Fruit fly (Drosophila melanogaster) whole organism, embryonic: ENCODE data around the gene CG14071.
A peak's percentile ranks its signal among the peaks of the same experiment; 100 is the strongest.

Source experiments
- Blimp-1 ChIP-seq: fragments of 200-800 bp; sonication (Bioruptor generic); optimal IDR thresholded peaks from 3 replicates; lab custom pipeline; 2018; ENCODE audit warnings: missing biosample characterization, missing genetic modification characterization, mild to moderate bottlenecking, moderate library complexity, missing genetic modification reagents
- CG10431 ChIP-seq: fragments of 200-800 bp; sonication (Bioruptor generic); optimal IDR thresholded peaks from 3 replicates; lab custom pipeline; 2018; ENCODE audit warnings: missing biosample characterization, mild to moderate bottlenecking, missing genetic modification characterization
- CG10979 ChIP-seq: fragments of 200-800 bp; sonication (Bioruptor generic); optimal IDR thresholded peaks from 2 replicates; lab custom pipeline; 2018; ENCODE audit warnings: missing biosample characterization, mild to moderate bottlenecking, missing genetic modification characterization, moderate library complexity
- CG11247 ChIP-seq: fragments of 200-800 bp; sonication (Bioruptor generic); IDR thresholded peaks from 2 replicates; pipeline ENCODE4 v1.3.6; 2022; ENCODE audit warnings: missing biosample characterization, missing genetic modification characterization
- CG11695 ChIP-seq: fragments of 200-800 bp; sonication (Bioruptor generic); IDR thresholded peaks from 3 replicates; pipeline ENCODE4 v1.3.6; 2022; ENCODE audit warnings: missing biosample characterization, missing genetic modification characterization
- CG12155 ChIP-seq: fragments of 200-800 bp; sonication (Bioruptor generic); optimal IDR thresholded peaks from 3 replicates; lab custom pipeline; 2016; ENCODE audit warnings: missing biosample characterization, missing genetic modification characterization
- CG12236 ChIP-seq: fragments of 200-800 bp; sonication (Bioruptor generic); optimal IDR thresholded peaks from 2 replicates; lab custom pipeline; 2016; ENCODE audit warnings: missing biosample characterization, missing genetic modification characterization
- CG12391 ChIP-seq: fragments of 200-800 bp; sonication (Bioruptor generic); optimal IDR thresholded peaks from 3 replicates; lab custom pipeline; 2018; ENCODE audit warnings: missing biosample characterization, mild to moderate bottlenecking, missing genetic modification characterization, moderate library complexity
- CG13424 ChIP-seq: fragments of 200-800 bp; sonication (Bioruptor generic); optimal IDR thresholded peaks from 2 replicates; lab custom pipeline; 2019; ENCODE audit warnings: missing biosample characterization, mild to moderate bottlenecking, missing genetic modification characterization, moderate library complexity
- CG15479 ChIP-seq: fragments of 200-800 bp; sonication (Bioruptor generic); optimal IDR thresholded peaks from 3 replicates; lab custom pipeline; 2019; ENCODE audit warnings: missing biosample characterization, mild to moderate bottlenecking, missing genetic modification characterization, moderate library complexity
- CG2678 ChIP-seq: fragments of 200-800 bp; sonication (Bioruptor generic); optimal IDR thresholded peaks from 3 replicates; lab custom pipeline; 2019; ENCODE audit warnings: missing biosample characterization, mild to moderate bottlenecking, missing genetic modification characterization, moderate library complexity
- CG2875 ChIP-seq: fragments of 200-800 bp; sonication (Bioruptor generic); optimal IDR thresholded peaks from 2 replicates; lab custom pipeline; 2017; ENCODE audit warnings: missing biosample characterization, mild to moderate bottlenecking, missing genetic modification characterization, missing genetic modification reagents
- CG30431 ChIP-seq: fragments of 200-800 bp; sonication (Bioruptor generic); optimal IDR thresholded peaks from 2 replicates; lab custom pipeline; 2017; ENCODE audit warnings: missing biosample characterization, missing genetic modification characterization
- CG34422 ChIP-seq: fragments of 200-800 bp; sonication (Bioruptor generic); IDR thresholded peaks from 3 replicates; pipeline ENCODE4 v1.3.6; 2022; ENCODE audit warnings: missing biosample characterization, missing genetic modification characterization
- CG4404 ChIP-seq: fragments of 200-800 bp; sonication (Bioruptor generic); IDR thresholded peaks from 2 replicates; pipeline ENCODE4 v1.3.6; 2022; ENCODE audit warnings: missing biosample characterization, missing genetic modification characterization
- CG8359 ChIP-seq: fragments of 200-800 bp; sonication (Bioruptor generic); optimal IDR thresholded peaks from 2 replicates; lab custom pipeline; 2017; ENCODE audit warnings: missing biosample characterization, mild to moderate bottlenecking, missing genetic modification characterization, borderline replicate concordance
- CG8924 ChIP-seq: fragments of 200-800 bp; optimal IDR thresholded peaks from 3 replicates; lab custom pipeline; 2019; ENCODE audit warnings: missing biosample characterization, mild to moderate bottlenecking, missing genetic modification characterization, moderate library complexity
- CG9215 ChIP-seq: fragments of 200-800 bp; sonication (Bioruptor generic); IDR thresholded peaks from 2 replicates; pipeline ENCODE4 v1.3.6; 2022; ENCODE audit warnings: missing biosample characterization, missing genetic modification characterization
- CTCF ChIP-seq: fragments of 200-800 bp; sonication (Bioruptor generic); optimal IDR thresholded peaks from 2 replicates; lab custom pipeline; 2017; ENCODE audit warnings: missing biosample characterization, mild to moderate bottlenecking, missing genetic modification characterization, moderate library complexity
- CoRest ChIP-seq: fragments of 200-800 bp; sonication (Bioruptor generic); optimal IDR thresholded peaks from 3 replicates; lab custom pipeline; 2018; ENCODE audit warnings: missing biosample characterization, mild to moderate bottlenecking, missing genetic modification characterization, moderate library complexity
- D19A ChIP-seq: fragments of 200-800 bp; optimal IDR thresholded peaks from 3 replicates; lab custom pipeline; 2019; ENCODE audit warnings: missing biosample characterization, mild to moderate bottlenecking, missing genetic modification characterization, moderate library complexity
- Dp ChIP-seq: fragments of 200-800 bp; sonication (Bioruptor generic); optimal IDR thresholded peaks from 2 replicates; lab custom pipeline; 2018; ENCODE audit warnings: missing biosample characterization, mild to moderate bottlenecking, missing genetic modification characterization, moderate library complexity
- Dref ChIP-seq: fragments of 200-800 bp; sonication (Bioruptor generic); IDR thresholded peaks from 2 replicates; pipeline ENCODE4 v1.3.6; 2022; ENCODE audit warnings: missing biosample characterization, missing genetic modification characterization
- Ets97D ChIP-seq: fragments of 200-800 bp; sonication (Bioruptor generic); optimal IDR thresholded peaks from 3 replicates; lab custom pipeline; 2016; ENCODE audit warnings: missing biosample characterization, missing genetic modification characterization
- MESR4 ChIP-seq: fragments of 200-800 bp; sonication (Bioruptor generic); optimal IDR thresholded peaks from 2 replicates; lab custom pipeline; 2018; ENCODE audit warnings: missing biosample characterization, mild to moderate bottlenecking, missing genetic modification characterization, moderate library complexity
- Med ChIP-seq: fragments of 200-800 bp; sonication (Bioruptor generic); peaks from one replicate; lab custom pipeline; 2016; ENCODE audit warnings: missing biosample characterization, missing genetic modification characterization, mild to moderate bottlenecking, inconsistent platforms, moderate library complexity
- Meics ChIP-seq: fragments of 200-800 bp; sonication (Bioruptor generic); optimal IDR thresholded peaks from 2 replicates; lab custom pipeline; 2017; ENCODE audit warnings: missing biosample characterization, mild to moderate bottlenecking, missing genetic modification characterization
- NK7.1 ChIP-seq: fragments of 200-800 bp; sonication (Bioruptor generic); optimal IDR thresholded peaks from 3 replicates; lab custom pipeline; 2016; ENCODE audit warnings: missing biosample characterization, missing genetic modification characterization
- Nf-YB ChIP-seq: fragments of 200-800 bp; sonication (Bioruptor generic); optimal IDR thresholded peaks from 3 replicates; lab custom pipeline; 2019; ENCODE audit warnings: missing biosample characterization, mild to moderate bottlenecking, missing genetic modification characterization, moderate library complexity
- Opbp ChIP-seq: fragments of 200-800 bp; sonication (Bioruptor generic); IDR thresholded peaks from 3 replicates; pipeline ENCODE4 v1.3.6; 2022; ENCODE audit warnings: missing biosample characterization, missing genetic modification characterization; ENCODE audit not compliant: partially characterized antibody
- YL-1 ChIP-seq: fragments of 200-800 bp; sonication (Bioruptor generic); optimal IDR thresholded peaks from 3 replicates; lab custom pipeline; 2017; ENCODE audit warnings: missing biosample characterization, mild to moderate bottlenecking, missing genetic modification characterization
- ara ChIP-seq: fragments of 200-800 bp; sonication (Bioruptor generic); IDR thresholded peaks from 2 replicates; pipeline ENCODE4 v1.3.6; 2022; ENCODE audit warnings: missing biosample characterization, missing genetic modification characterization
- bbx ChIP-seq: fragments of 200-800 bp; sonication (Bioruptor generic); IDR thresholded peaks from 2 replicates; pipeline ENCODE4 v1.3.6; 2022; ENCODE audit warnings: missing biosample characterization, missing genetic modification characterization; ENCODE audit not compliant: partially characterized antibody
- crc ChIP-seq: fragments of 200-800 bp; sonication (Bioruptor generic); optimal IDR thresholded peaks from 2 replicates; lab custom pipeline; 2016; ENCODE audit warnings: missing biosample characterization, missing genetic modification characterization
- dmrt99B ChIP-seq: fragments of 200-800 bp; sonication (Bioruptor generic); optimal IDR thresholded peaks from 2 replicates; lab custom pipeline; 2018; ENCODE audit warnings: missing biosample characterization, mild to moderate bottlenecking, missing genetic modification characterization, moderate library complexity
- gfzf ChIP-seq: fragments of 200-800 bp; sonication (Bioruptor generic); optimal IDR thresholded peaks from 2 replicates; lab custom pipeline; 2016; ENCODE audit warnings: missing biosample characterization, mild to moderate bottlenecking, missing genetic modification characterization, moderate library complexity
- grn ChIP-seq: fragments of 200-800 bp; sonication (Bioruptor generic); optimal IDR thresholded peaks from 3 replicates; lab custom pipeline; 2017; ENCODE audit warnings: missing biosample characterization, missing genetic modification characterization
- her ChIP-seq: fragments of 200-800 bp; sonication (Bioruptor generic); optimal IDR thresholded peaks from 2 replicates; lab custom pipeline; 2016; ENCODE audit warnings: missing biosample characterization, missing genetic modification characterization
- insv ChIP-seq, 2 experiments: fragments of 200-800 bp; sonication (Bioruptor generic); optimal IDR thresholded peaks; 3 replicates each; lab custom pipeline; 2016 to 2018; ENCODE audit warnings: missing biosample characterization in 2 of 2, missing genetic modification characterization in 2 of 2
- kah ChIP-seq: fragments of 200-800 bp; sonication (Bioruptor generic); optimal IDR thresholded peaks from 2 replicates; lab custom pipeline; 2018; ENCODE audit warnings: missing biosample characterization, mild to moderate bottlenecking, missing genetic modification characterization
- lab ChIP-seq: fragments of 200-800 bp; sonication (Bioruptor generic); optimal IDR thresholded peaks from 3 replicates; lab custom pipeline; 2017; ENCODE audit warnings: missing biosample characterization, missing genetic modification characterization, mild to moderate bottlenecking, moderate library complexity, missing genetic modification reagents
- lilli ChIP-seq: fragments of 200-800 bp; sonication (Bioruptor generic); optimal IDR thresholded peaks from 3 replicates; lab custom pipeline; 2016; ENCODE audit warnings: missing biosample characterization, missing genetic modification characterization
- nmo ChIP-seq: fragments of 200-800 bp; sonication (Bioruptor generic); optimal IDR thresholded peaks from 2 replicates; lab custom pipeline; 2018; ENCODE audit warnings: missing biosample characterization, mild to moderate bottlenecking, missing genetic modification characterization, moderate library complexity
- phol ChIP-seq: fragments of 200-800 bp; sonication (Bioruptor generic); optimal IDR thresholded peaks from 3 replicates; lab custom pipeline; 2018; ENCODE audit warnings: missing biosample characterization, mild to moderate bottlenecking, missing genetic modification characterization, moderate library complexity
- salm ChIP-seq: fragments of 200-800 bp; sonication (Bioruptor generic); optimal IDR thresholded peaks from 2 replicates; lab custom pipeline; 2018; ENCODE audit warnings: missing biosample characterization, mild to moderate bottlenecking, missing genetic modification characterization
- scrt ChIP-seq: fragments of 200-800 bp; sonication (Bioruptor generic); optimal IDR thresholded peaks from 2 replicates; lab custom pipeline; 2018; ENCODE audit warnings: missing biosample characterization, mild to moderate bottlenecking, missing genetic modification characterization, moderate library complexity
- stwl ChIP-seq: fragments of 200-800 bp; sonication (Bioruptor generic); optimal IDR thresholded peaks from 3 replicates; lab custom pipeline; 2018; ENCODE audit warnings: missing biosample characterization, mild to moderate bottlenecking, missing genetic modification characterization, moderate library complexity
- vvl ChIP-seq: fragments of 200-800 bp; sonication (Bioruptor generic); IDR thresholded peaks from 2 replicates; pipeline ENCODE4 v1.3.6; 2022; ENCODE audit warnings: missing biosample characterization, missing genetic modification characterization
- z ChIP-seq: fragments of 200-800 bp; sonication (Bioruptor generic); IDR thresholded peaks from 3 replicates; pipeline ENCODE4 v1.3.6; 2022; ENCODE audit warnings: missing biosample characterization, missing genetic modification characterization

The CG14071 gene

DNA sequence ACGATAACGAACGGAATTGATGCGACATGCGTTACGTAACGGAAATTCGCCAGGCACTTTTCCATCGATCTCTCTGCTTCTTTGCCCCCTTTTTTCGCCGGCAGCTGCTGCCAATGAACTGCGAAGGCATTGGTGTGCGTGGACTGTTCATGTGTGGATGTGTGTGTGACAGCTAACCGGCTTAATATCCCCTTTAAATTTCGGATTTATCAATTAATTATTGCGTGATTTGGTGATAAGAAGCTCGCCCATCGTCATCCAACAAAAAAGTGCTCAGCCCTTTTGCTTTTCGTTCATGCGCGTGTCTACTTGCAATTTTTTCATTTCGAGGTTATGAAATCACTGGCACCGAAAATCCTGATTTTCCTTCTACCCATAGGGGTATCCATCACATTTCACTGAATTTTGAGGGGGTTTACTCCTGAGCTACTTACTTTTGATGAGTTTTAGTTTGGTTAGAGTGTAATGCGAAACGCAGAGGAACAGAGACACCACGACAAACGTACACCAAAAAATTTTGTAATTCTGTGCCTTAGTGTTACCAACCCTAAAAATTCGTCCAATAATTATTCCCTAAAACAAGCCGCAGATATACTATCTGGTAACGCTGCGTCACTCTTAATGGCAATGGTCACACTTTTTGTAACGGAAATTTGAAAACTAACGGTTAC lies 38.3 kb downstream of the CG14071 start, which contains the start of gene porin (continued):
- TF ChIP-seq phol (tag; lab: Kevin White, UChicago) (peak; percentile 48), Meics (GFP tag; lab: Kevin White, UChicago) (peak; percentile 15), CG34422 (peak; percentile 67; the same call in 1 of the 3 replicates), vvl (no peak), CG9215 (GFP tag; lab: Robert Waterston, UW) (no peak), crc (GFP tag; lab: Kevin White, UChicago) (no peak), CG12155 (GFP tag; lab: Kevin White, UChicago) (peak; percentile 6), dmrt99B (tag; lab: Kevin White, UChicago) (no peak), NK7.1 (GFP tag; lab: Kevin White, UChicago) (peak; percentile 15), CG12236 (no peak), ara (GFP tag; lab: Robert Waterston, UW) (peak; percentile 16; the same call in 1 of the 2 replicates), CG8359 (GFP tag; lab: Kevin White, UChicago) (no peak), CG30431 (GFP tag; lab: Kevin White, UChicago) (no peak), grn (GFP tag; lab: Kevin White, UChicago) (peak; percentile 30), insv (GFP tag; optimal IDR thresholded peaks at IDR 0.05; lab: Kevin White, UChicago) (peak in 1 of 2 experiments; percentile 41), CTCF (peak; percentile 9), Opbp (GFP tag; lab: Robert Waterston, UW) (0 out of 3 replicates have a peak, but pooled peaks have one; percentile 36), Ets97D (peak; percentile 89), nmo (GFP tag; lab: Kevin White, UChicago) (peak; percentile 48), her (GFP tag; lab: Kevin White, UChicago) (no peak), lab (GFP tag; lab: Kevin White, UChicago) (peak; percentile 45), CG11247 (GFP tag; lab: Robert Waterston, UW) (no peak), D19A (tag; lab: Kevin White, UChicago) (peak; percentile 1), CoRest (tag; lab: Kevin White, UChicago) (peak; percentile 66), CG15479 (GFP tag; lab: Kevin White, UChicago) (peak; percentile 70), YL-1 (GFP tag; lab: Kevin White, UChicago) (peak; percentile 97), stwl (tag; lab: Kevin White, UChicago) (peak; percentile 79), CG2678 (tag; lab: Kevin White, UChicago) (peak; percentile 7), gfzf (peak; percentile 98), salm (tag; lab: Kevin White, UChicago) (peak; percentile 27), scrt (GFP tag; lab: Kevin White, UChicago) (peak; percentile 5), CG4404 (no peak), bbx (GFP tag; lab: Robert Waterston, UW) (peak; percentile 67), MESR4 (GFP tag; lab: Kevin White, UChicago) (peak; percentile 94), CG10431 (GFP tag; lab: Kevin White, UChicago) (peak; percentile 30), Nf-YB (peak; percentile 9), Blimp-1 (no peak), CG13424 (no peak), Med (GFP tag; lab: Kevin White, UChicago) (peak; percentile 86), Dp (GFP tag; lab: Kevin White, UChicago) (peak; percentile 71), CG12391 (tag; lab: Kevin White, UChicago) (peak; percentile 34), CG11695 (GFP tag; lab: Robert Waterston, UW) (0 out of 3 replicates have a peak, but pooled peaks have one; percentile 9), Dref (peak; percentile 33; the same call in 1 of the 2 replicates), lilli (peak; percentile 8), CG2875 (GFP tag; lab: Kevin White, UChicago) (peak; percentile 5), CG10979 (peak; percentile 9), z (GFP tag; lab: Robert Waterston, UW) (0 out of 3 replicates have a peak, but pooled peaks have one; percentile 25), CG8924 (tag; lab: Kevin White, UChicago) (peak; percentile 31), kah (no peak)
